Worm (Caenorhabditis elegans) whole organism, L4 larva: ENCODE measurements around the gene ZK666.8.

Source experiments
- F10B5.3 ChIP-seq: sonication (generic microtip); optimal IDR thresholded peaks from 2 replicates; lab custom pipeline; 2016; ENCODE audit warnings: mild to moderate bottlenecking, missing genetic modification characterization, missing compliant biosample characterization
- F37D6.2 ChIP-seq: sonication (generic microtip); optimal IDR thresholded peaks from 2 replicates; lab custom pipeline; 2016; ENCODE audit warnings: mild to moderate bottlenecking, missing genetic modification characterization, missing compliant biosample characterization
- F44E2.7 ChIP-seq: fragments of 200-800 bp; sonication (Bioruptor generic); IDR thresholded peaks from 2 replicates; pipeline ENCODE4 v2.1.2; 2022; ENCODE audit warnings: missing genetic modification characterization, missing compliant biosample characterization
- T20F7.1 ChIP-seq: fragments of 200-800 bp; sonication (Bioruptor generic); optimal IDR thresholded peaks from 2 replicates; lab custom pipeline; 2018; ENCODE audit warnings: mild to moderate bottlenecking, missing genetic modification characterization, missing compliant biosample characterization
- T26A8.4 ChIP-seq: fragments of 200-800 bp; sonication (Bioruptor generic); IDR thresholded peaks from 2 replicates; pipeline ENCODE4 v1.3.6; 2022; ENCODE audit warnings: missing genetic modification characterization, missing compliant biosample characterization
- Y48G9A.11 ChIP-seq: fragments of 200-800 bp; sonication (Bioruptor generic); IDR thresholded peaks from 2 replicates; pipeline ENCODE4 v1.3.6; 2022; ENCODE audit warnings: missing genetic modification reagents, missing genetic modification characterization, missing compliant biosample characterization
- Y5F2A.4 ChIP-seq: fragments of 200-800 bp; sonication (Bioruptor generic); optimal IDR thresholded peaks from 2 replicates; lab custom pipeline; 2018; ENCODE audit warnings: mild to moderate bottlenecking, missing genetic modification characterization, missing compliant biosample characterization
- Y75B8A.6 ChIP-seq: fragments of 200-800 bp; sonication (Bioruptor generic); IDR thresholded peaks from 2 replicates; pipeline ENCODE4 v1.3.6; 2022; ENCODE audit warnings: missing genetic modification reagents, missing genetic modification characterization, missing compliant biosample characterization
- ZK337.2 ChIP-seq: fragments of 200-800 bp; sonication (Bioruptor generic); IDR thresholded peaks from 2 replicates; pipeline ENCODE4 v1.3.6; 2022; ENCODE audit warnings: missing genetic modification reagents, missing genetic modification characterization, missing compliant biosample characterization
- ZK546.5 ChIP-seq, 2 experiments: sonication (generic microtip); optimal IDR thresholded peaks; 2 replicates each; lab custom pipeline; 2017; ENCODE audit warnings: missing biosample characterization in 2 of 2, missing genetic modification characterization in 2 of 2
- aha-1 ChIP-seq: fragments of 150-350 bp; peaks from one replicate; lab custom pipeline; 2014; ENCODE audit warnings: missing biosample characterization, missing genetic modification characterization
- aly-2 ChIP-seq: sonication (generic microtip); optimal IDR thresholded peaks from 2 replicates; lab custom pipeline; 2018; ENCODE audit warnings: missing biosample characterization, missing genetic modification characterization
- attf-4 ChIP-seq: sonication (generic microtip); optimal IDR thresholded peaks from 3 replicates; lab custom pipeline; 2017; ENCODE audit warnings: missing biosample characterization, missing genetic modification characterization
- ceh-28 ChIP-seq: fragments of 150-350 bp; optimal IDR thresholded peaks from 2 replicates; lab custom pipeline; 2014; ENCODE audit warnings: missing biosample characterization, missing genetic modification reagents, missing genetic modification characterization
- ceh-32 ChIP-seq: sonication (generic microtip); optimal IDR thresholded peaks from 2 replicates; lab custom pipeline; 2016; ENCODE audit warnings: mild to moderate bottlenecking, missing genetic modification characterization, missing compliant biosample characterization; ENCODE audit not compliant: poor library complexity
- ceh-44 ChIP-seq: fragments of 200-800 bp; sonication (Bioruptor generic); IDR thresholded peaks from 2 replicates; pipeline ENCODE4 v1.3.6; 2022; ENCODE audit warnings: missing genetic modification reagents, missing genetic modification characterization, missing compliant biosample characterization
- ces-1 ChIP-seq: fragments of 150-350 bp; sonication (generic microtip); optimal IDR thresholded peaks from 4 replicates; lab custom pipeline; 2014; ENCODE audit warnings: missing biosample characterization, missing genetic modification reagents, missing genetic modification characterization
- cey-2 ChIP-seq: sonication (generic microtip); optimal IDR thresholded peaks from 3 replicates; lab custom pipeline; 2017; ENCODE audit warnings: missing genetic modification characterization, mild to moderate bottlenecking, missing compliant biosample characterization, antibody characterized with exemption, borderline replicate concordance; ENCODE audit not compliant: insufficient read depth
- ctbp-1 ChIP-seq: fragments of 200-800 bp; sonication (Bioruptor generic); IDR thresholded peaks from 2 replicates; pipeline ENCODE4 v1.3.6; 2022; ENCODE audit warnings: missing genetic modification reagents, missing genetic modification characterization, missing compliant biosample characterization
- daf-19 ChIP-seq: fragments of 200-800 bp; sonication (Bioruptor generic); conservative IDR thresholded peaks from 2 replicates; pipeline ENCODE4 v1.3.6; 2022; ENCODE audit warnings: missing genetic modification characterization, missing compliant biosample characterization
- daf-8 ChIP-seq: fragments of 200-800 bp; sonication (Bioruptor generic); IDR thresholded peaks from 2 replicates; pipeline ENCODE4 v1.3.6; 2022; ENCODE audit warnings: missing genetic modification characterization, missing compliant biosample characterization
- dmd-8 ChIP-seq: fragments of 200-800 bp; sonication (Bioruptor generic); IDR thresholded peaks from 2 replicates; pipeline ENCODE4 v1.3.6; 2022; ENCODE audit warnings: missing genetic modification characterization, missing compliant biosample characterization
- egl-27 ChIP-seq: sonication (generic microtip); optimal IDR thresholded peaks from 3 replicates; lab custom pipeline; 2017; ENCODE audit warnings: missing biosample characterization, missing genetic modification reagents, missing genetic modification characterization
- hif-1 ChIP-seq, 2 experiments: sonication (generic microtip); optimal IDR thresholded peaks; 2 replicates each; lab custom pipeline; 2016 to 2017; ENCODE audit warnings: missing compliant biosample characterization in 2 of 2, missing genetic modification characterization in 2 of 2, missing genetic modification reagents in 2 of 2, missing genotype in 2 of 2, mild to moderate bottlenecking in 1 of 2
- hlh-11 ChIP-seq: fragments of 200-800 bp; sonication (Bioruptor generic); optimal IDR thresholded peaks from 2 replicates; lab custom pipeline; 2018; ENCODE audit warnings: mild to moderate bottlenecking, missing genetic modification characterization, missing compliant biosample characterization
- hlh-30 ChIP-seq: sonication (generic microtip); optimal IDR thresholded peaks from 2 replicates; lab custom pipeline; 2017; ENCODE audit warnings: antibody characterized with exemption, mild to moderate bottlenecking, missing genetic modification characterization, missing compliant biosample characterization; ENCODE audit not compliant: insufficient read depth
- hmg-1.1 ChIP-seq: fragments of 200-800 bp; sonication (Bioruptor generic); IDR thresholded peaks from 2 replicates; pipeline ENCODE4 v1.3.6; 2022; ENCODE audit warnings: missing genetic modification reagents, missing genetic modification characterization, missing compliant biosample characterization
- lim-7 ChIP-seq: fragments of 200-800 bp; sonication (Bioruptor generic); IDR thresholded peaks from 2 replicates; pipeline ENCODE4 v1.3.6; 2022; ENCODE audit warnings: missing genetic modification characterization, missing compliant biosample characterization
- lin-1 ChIP-seq: fragments of 200-800 bp; sonication (Bioruptor generic); IDR thresholded peaks from 2 replicates; pipeline ENCODE4 v1.3.6; 2022; ENCODE audit warnings: missing genetic modification reagents, missing genetic modification characterization, missing compliant biosample characterization
- lin-29 ChIP-seq: fragments of 200-800 bp; sonication (Bioruptor generic); IDR thresholded peaks from 2 replicates; pipeline ENCODE4 v1.3.6; 2022; ENCODE audit warnings: missing genetic modification reagents, missing genetic modification characterization, missing compliant biosample characterization
- lin-38 ChIP-seq: fragments of 200-800 bp; sonication (Bioruptor generic); IDR thresholded peaks from 2 replicates; pipeline ENCODE4 v1.3.6; 2022; ENCODE audit warnings: missing genetic modification reagents, missing genetic modification characterization, missing compliant biosample characterization
- mep-1 ChIP-seq: fragments of 150-350 bp; sonication (generic microtip); optimal IDR thresholded peaks from 3 replicates; lab custom pipeline; 2014; ENCODE audit warnings: missing biosample characterization, missing genetic modification characterization
- nhr-10 ChIP-seq: fragments of 150-350 bp; optimal IDR thresholded peaks from 2 replicates; lab custom pipeline; 2014; ENCODE audit warnings: missing biosample characterization, missing genetic modification characterization
- nhr-102 ChIP-seq: sonication (generic microtip); optimal IDR thresholded peaks from 2 replicates; lab custom pipeline; 2016; ENCODE audit warnings: mild to moderate bottlenecking, missing genetic modification characterization, moderate library complexity, missing compliant biosample characterization
- nhr-11 ChIP-seq: fragments of 150-350 bp; optimal IDR thresholded peaks from 2 replicates; lab custom pipeline; 2014; ENCODE audit warnings: missing biosample characterization, missing genetic modification characterization
- nhr-41 ChIP-seq: fragments of 200-800 bp; sonication (Bioruptor generic); IDR thresholded peaks from 2 replicates; pipeline ENCODE4 v1.3.6; 2022; ENCODE audit warnings: missing genetic modification reagents, missing genetic modification characterization, missing compliant biosample characterization
- nhr-77 ChIP-seq: fragments of 150-350 bp; optimal IDR thresholded peaks from 2 replicates; lab custom pipeline; 2014; ENCODE audit warnings: missing biosample characterization, missing genetic modification characterization
- pha-4 ChIP-seq, 2 experiments: fragments of 150-350 bp in 1 of 2; fragments of 200-800 bp in 1 of 2; sonication (Bioruptor generic) in 1 of 2; IDR thresholded peaks in 1 of 2; optimal IDR thresholded peaks in 1 of 2; 2 replicates each; pipeline versions ENCODE4 v1.3.6 to Lab custom; 2014 to 2022; ENCODE audit warnings: missing genetic modification characterization in 2 of 2, missing genetic modification reagents in 2 of 2, missing biosample characterization in 1 of 2, missing compliant biosample characterization in 1 of 2
- php-3 ChIP-seq: fragments of 200-800 bp; sonication (Bioruptor generic); IDR thresholded peaks from 2 replicates; pipeline ENCODE4 v1.3.6; 2022; ENCODE audit warnings: missing genetic modification reagents, missing genetic modification characterization, missing compliant biosample characterization
- pqm-1 ChIP-seq: sonication (generic microtip); optimal IDR thresholded peaks from 2 replicates; lab custom pipeline; 2017; ENCODE audit warnings: missing biosample characterization, missing genetic modification characterization
- sdz-12 ChIP-seq: fragments of 200-800 bp; sonication (Bioruptor generic); optimal IDR thresholded peaks from 2 replicates; lab custom pipeline; 2018; ENCODE audit warnings: mild to moderate bottlenecking, missing genetic modification characterization, missing compliant biosample characterization
- skn-1 ChIP-seq: fragments of 150-350 bp; optimal IDR thresholded peaks from 2 replicates; lab custom pipeline; 2014; ENCODE audit warnings: missing biosample characterization, missing genetic modification characterization
- snpc-1.2 ChIP-seq: fragments of 200-800 bp; sonication (Bioruptor generic); IDR thresholded peaks from 2 replicates; pipeline ENCODE4 v1.3.6; 2022; ENCODE audit warnings: missing genetic modification reagents, missing genetic modification characterization, missing compliant biosample characterization
- tra-1 ChIP-seq: fragments of 200-800 bp; sonication (Bioruptor generic); IDR thresholded peaks from 2 replicates; pipeline ENCODE4 v1.3.6; 2022; ENCODE audit warnings: missing genetic modification reagents, missing genetic modification characterization, missing compliant biosample characterization
- unc-62 ChIP-seq, 3 experiments: fragments of 150-350 bp in 1 of 3; sonication (generic microtip); optimal IDR thresholded peaks in 2 of 3; peaks in 1 of 3; 1 replicate in 1 of 3; 2 replicates in 2 of 3; lab custom pipeline; 2014 to 2017; ENCODE audit warnings: missing biosample characterization in 3 of 3, missing genetic modification characterization in 3 of 3, missing genetic modification reagents in 3 of 3, missing genotype in 1 of 3
- zfp-2 ChIP-seq: sonication (generic microtip); optimal IDR thresholded peaks from 2 replicates; lab custom pipeline; 2016; ENCODE audit warnings: mild to moderate bottlenecking, missing genetic modification characterization, missing compliant biosample characterization
- zfp-3 ChIP-seq: fragments of 200-800 bp; sonication (Bioruptor generic); conservative IDR thresholded peaks from 2 replicates; pipeline ENCODE4 v1.3.6; 2022; ENCODE audit warnings: missing genetic modification reagents, missing genetic modification characterization, missing compliant biosample characterization
- zip-2 ChIP-seq: fragments of 150-350 bp; optimal IDR thresholded peaks from 2 replicates; lab custom pipeline; 2014; ENCODE audit warnings: missing biosample characterization, missing genetic modification characterization
- ztf-7 ChIP-seq: fragments of 150-350 bp; optimal IDR thresholded peaks from 2 replicates; lab custom pipeline; 2014; ENCODE audit warnings: missing biosample characterization, missing genetic modification characterization

ZK666.8 gene

DNA sequence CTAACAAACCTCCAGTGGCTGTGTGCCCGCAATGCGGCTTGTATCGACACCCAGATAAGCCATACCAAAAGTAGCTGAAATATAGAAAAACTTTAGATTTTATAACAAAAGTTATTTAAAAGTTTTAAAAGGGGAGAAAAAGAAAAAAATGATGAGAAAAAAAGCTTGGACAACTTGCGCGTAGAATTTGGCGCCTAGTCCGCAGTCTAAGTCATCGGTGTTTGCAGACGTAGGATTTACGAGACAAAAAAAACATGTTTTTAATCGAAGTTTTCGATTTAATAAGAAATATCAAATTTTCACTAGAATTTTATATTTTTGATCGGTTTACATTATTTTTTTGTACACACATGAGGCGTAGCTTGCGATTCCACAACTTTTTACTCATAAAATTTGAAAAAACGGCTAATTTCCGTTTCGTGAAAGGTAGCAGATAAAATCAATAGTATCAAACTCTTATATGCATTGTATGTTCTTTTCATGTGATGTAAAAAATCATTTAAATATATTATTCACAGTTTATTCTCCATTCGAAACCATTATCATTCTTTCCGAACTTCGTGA is 49.1 kb upstream of the ZK666.8 start, which contains the start of gene pro-1 (continued):
- TF ChIP-seq nhr-41: peak; percentile 66; the same call in 1 of the 2 replicates
- TF ChIP-seq lin-38 (GFP tag; lab: Robert Waterston, UW): peak; percentile 84
- peak; percentile 98 for TF ChIP-seq sdz-12 (GFP tag; lab: Kevin White, UChicago)
- peak; percentile 56; the same call in 1 of the 2 replicates for TF ChIP-seq Y48G9A.11
- no peak for TF ChIP-seq Y5F2A.4 (GFP tag; lab: Kevin White, UChicago)
- TF ChIP-seq lin-29 (GFP tag; lab: Robert Waterston, UW): peak; percentile 89
- TF ChIP-seq F10B5.3: no peak
- TF ChIP-seq unc-62 (GFP tag; optimal IDR thresholded peaks at IDR 0.05 in 1 of 2; lab: Kevin White, UChicago): peak in 1 of 2 experiments; percentile 90
- no peak for TF ChIP-seq unc-62 (tag; optimal IDR thresholded peaks at IDR 0.05; lab: Kevin White, UChicago)
- TF ChIP-seq attf-4 (tag; lab: Kevin White, UChicago): no peak
- TF ChIP-seq ceh-28 (tag; lab: Kevin White, UChicago): peak; percentile 52
- peak; percentile 96 for TF ChIP-seq ctbp-1 (GFP tag; lab: Robert Waterston, UW)
- TF ChIP-seq zfp-2 (tag; lab: Kevin White, UChicago): no peak
- peak; percentile 61 for TF ChIP-seq zip-2
- TF ChIP-seq hlh-11 (tag; lab: Kevin White, UChicago): peak; percentile 76
- TF ChIP-seq tra-1 (GFP tag; lab: Robert Waterston, UW): peak; percentile 65
- peak; percentile 45; the same call in 1 of the 2 replicates for TF ChIP-seq Y75B8A.6 (GFP tag; lab: Robert Waterston, UW)
- peak; percentile 20 for TF ChIP-seq ztf-7
- TF ChIP-seq skn-1 (tag; lab: Kevin White, UChicago): no peak
- TF ChIP-seq T20F7.1 (GFP tag; lab: Kevin White, UChicago): peak; percentile 83
- TF ChIP-seq mep-1 (tag; lab: Kevin White, UChicago): peak; percentile 98
- peak; percentile 72 for TF ChIP-seq nhr-77 (tag; lab: Kevin White, UChicago)
- TF ChIP-seq egl-27: no peak
- TF ChIP-seq lin-1: peak; percentile 72
- TF ChIP-seq T26A8.4 (GFP tag; lab: Robert Waterston, UW): peak; percentile 95
- TF ChIP-seq hif-1 (tag; optimal IDR thresholded peaks at IDR 0.05; lab: Kevin White, UChicago): peak in 1 of 2 experiments; percentile 84
- no peak for TF ChIP-seq pqm-1 (tag; lab: Kevin White, UChicago)
- TF ChIP-seq nhr-102 (tag; lab: Kevin White, UChicago): peak; percentile 85
- peak; percentile 87 for TF ChIP-seq pha-4 (GFP tag; IDR thresholded peaks at IDR 0.05; lab: Robert Waterston, UW)
- TF ChIP-seq pha-4 (tag; optimal IDR thresholded peaks at IDR 0.05; lab: Kevin White, UChicago): peak; percentile 32
- TF ChIP-seq aha-1: no peak
- TF ChIP-seq hlh-30 (tag; lab: Kevin White, UChicago): peak; percentile 83
- peak; percentile 80 for TF ChIP-seq hmg-1.1 (GFP tag; lab: Robert Waterston, UW)
- no peak for TF ChIP-seq ces-1 (GFP tag; lab: Kevin White, UChicago)
- TF ChIP-seq ZK337.2 (GFP tag; lab: Robert Waterston, UW): peak; percentile 68; the same call in 1 of the 2 replicates
- TF ChIP-seq snpc-1.2: peak; percentile 85
- TF ChIP-seq nhr-11 (tag; lab: Kevin White, UChicago): peak; percentile 61
- peak; percentile 70; the same call in 1 of the 2 replicates for TF ChIP-seq lim-7 (GFP tag; lab: Robert Waterston, UW)
- TF ChIP-seq F37D6.2: peak; percentile 66
- TF ChIP-seq ceh-32 (tag; lab: Kevin White, UChicago): no peak
- no peak for TF ChIP-seq ZK546.5 (tag; optimal IDR thresholded peaks at IDR 0.05; lab: Kevin White, UChicago)
- no peak for TF ChIP-seq daf-8 (GFP tag; lab: Robert Waterston, UW)
- no peak for TF ChIP-seq cey-2 (tag; lab: Kevin White, UChicago)
- TF ChIP-seq F44E2.7 (GFP tag; lab: Robert Waterston, UW): no peak
- 0 out of 2 replicates have a peak, but pooled peaks have one; percentile 39 for TF ChIP-seq dmd-8 (GFP tag; lab: Robert Waterston, UW)
- peak; percentile 80 for TF ChIP-seq php-3
- no peak for TF ChIP-seq aly-2 (tag; lab: Kevin White, UChicago)
- TF ChIP-seq zfp-3 (GFP tag; lab: Robert Waterston, UW): peak; percentile 94
- no peak for TF ChIP-seq nhr-10 (tag; lab: Kevin White, UChicago)
- no peak for TF ChIP-seq ceh-44
- peak; percentile 78 for TF ChIP-seq daf-19
